Worm (Caenorhabditis elegans): ENCODE measurements around the gene ZK938.1.

- TF ChIP-seq nhr-237 (tag; optimal IDR thresholded peaks at IDR 0.05) (no peak), unc-62 (GFP tag; optimal IDR thresholded peaks at IDR 0.05) (no peak)
These were observed 29.0 kb upstream of the ZK938.1 start, which contains the start of gene cyp-13A5 for ce11 chrII:9800251-9800650.

Measured in whole organism, L2 larva.